Worm (Caenorhabditis elegans): ENCODE measurements around the gene rme-1.

The rme-1 gene

ce11 chrV:6248714-6249113, 40.0 kb downstream of the rme-1 start:
- TF ChIP-seq scrt-1 (GFP tag; IDR thresholded peaks at IDR 0.05) (no peak), hnd-1 (tag; optimal IDR thresholded peaks at IDR 0.05) (no peak), pes-1 (GFP tag; IDR thresholded peaks at IDR 0.05) (no peak), ets-7 (tag; optimal IDR thresholded peaks at IDR 0.05) (no peak), hmbx-1 (tag; optimal IDR thresholded peaks at IDR 0.05) (no peak), ama-1 (optimal IDR thresholded peaks at IDR 0.05) (no peak), tbx-11 (GFP tag; IDR thresholded peaks at IDR 0.05) (no peak), tbx-37 (GFP tag; conservative IDR thresholded peaks at IDR 0.05) (no peak), sea-1 (GFP tag; conservative IDR thresholded peaks at IDR 0.05) (no peak), tra-4 (tag; optimal IDR thresholded peaks at IDR 0.05) (no peak), ceh-13 (GFP tag; optimal IDR thresholded peaks at IDR 0.05) (no peak), aly-1 (tag; optimal IDR thresholded peaks at IDR 0.05) (no peak)

DNA sequence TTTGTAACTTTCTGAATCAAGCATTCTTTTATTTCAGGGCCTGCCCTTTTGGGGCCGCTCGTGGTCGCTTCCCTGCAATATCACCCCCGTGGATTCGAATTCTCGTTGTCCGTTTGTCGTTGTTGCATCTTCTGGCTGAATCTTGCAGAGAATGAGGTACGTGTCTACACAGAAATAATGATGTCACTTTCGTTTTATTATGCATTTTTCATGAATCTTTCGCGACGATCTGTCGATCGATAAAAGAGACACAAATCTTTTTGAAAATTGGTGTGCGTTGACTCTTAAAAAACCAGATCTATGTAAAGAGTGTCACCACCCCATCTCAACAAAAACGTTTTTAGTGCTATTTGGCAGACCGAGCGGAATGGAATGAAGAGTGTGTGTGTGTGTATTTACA, 40.5 kb downstream of the rme-1 start:
- no peak for TF ChIP-seq B0310.2 (tag; optimal IDR thresholded peaks at IDR 0.05)
- no peak for TF ChIP-seq tra-4 (tag; optimal IDR thresholded peaks at IDR 0.05)
- no peak for TF ChIP-seq ama-1 (optimal IDR thresholded peaks at IDR 0.05)
- no peak for TF ChIP-seq hnd-1 (tag; optimal IDR thresholded peaks at IDR 0.05)
- TF ChIP-seq F13C5.2 (tag; optimal IDR thresholded peaks at IDR 0.05): no peak
- no peak for TF ChIP-seq flt-1 (GFP tag; IDR thresholded peaks at IDR 0.05)
- TF ChIP-seq hmbx-1 (tag; optimal IDR thresholded peaks at IDR 0.05): no peak
- no peak for TF ChIP-seq scrt-1 (GFP tag; IDR thresholded peaks at IDR 0.05)
- no peak for TF ChIP-seq ets-7 (tag; optimal IDR thresholded peaks at IDR 0.05)
- TF ChIP-seq sea-1 (GFP tag; conservative IDR thresholded peaks at IDR 0.05): no peak
- TF ChIP-seq tbx-11 (GFP tag; IDR thresholded peaks at IDR 0.05): no peak
- TF ChIP-seq hmg-4 (GFP tag; optimal IDR thresholded peaks at IDR 0.05): no peak
- no peak for TF ChIP-seq pes-1 (GFP tag; IDR thresholded peaks at IDR 0.05)
- TF ChIP-seq ceh-13 (GFP tag; optimal IDR thresholded peaks at IDR 0.05): no peak
- no peak for TF ChIP-seq ceh-36 (tag; optimal IDR thresholded peaks at IDR 0.05)
- TF ChIP-seq tbx-37 (GFP tag; conservative IDR thresholded peaks at IDR 0.05): no peak
- TF ChIP-seq aly-1 (tag; optimal IDR thresholded peaks at IDR 0.05): no peak

DNA sequence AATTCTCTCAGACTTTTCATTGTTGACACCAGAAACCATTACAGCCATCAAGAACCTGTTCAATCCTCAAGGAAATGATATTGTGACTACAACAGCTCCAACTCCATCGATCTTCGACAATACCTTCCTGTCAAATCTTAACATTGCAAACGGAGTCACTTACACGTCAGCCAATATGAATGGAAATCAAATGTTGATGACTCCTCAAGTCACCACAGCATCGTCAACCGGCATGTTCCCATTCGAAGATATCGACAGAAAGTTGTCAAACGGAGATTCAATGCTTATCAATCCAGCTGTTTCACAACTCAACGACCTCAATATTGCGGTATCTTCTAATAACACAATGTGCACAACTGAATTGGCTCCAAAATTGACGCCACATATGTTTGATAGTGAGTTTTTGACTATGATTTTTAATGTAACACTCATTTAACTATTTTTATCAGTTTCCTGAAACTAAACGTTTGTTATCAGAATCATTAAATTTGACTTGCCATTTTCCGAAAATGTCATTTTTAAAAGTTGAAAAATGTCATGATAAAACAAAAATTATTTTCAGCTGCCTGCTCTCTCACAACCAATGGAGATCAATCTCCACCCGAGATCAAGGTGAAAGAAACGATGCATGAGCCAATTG, 42.4 kb downstream of the rme-1 start:
- TF ChIP-seq hmbx-1 (tag; optimal IDR thresholded peaks at IDR 0.05): no peak
- TF ChIP-seq F13C5.2 (tag; optimal IDR thresholded peaks at IDR 0.05): no peak
- TF ChIP-seq hnd-1 (tag; optimal IDR thresholded peaks at IDR 0.05): no peak

- no peak for TF ChIP-seq ets-7 (tag; optimal IDR thresholded peaks at IDR 0.05)
- TF ChIP-seq ama-1 (optimal IDR thresholded peaks at IDR 0.05): no peak
- TF ChIP-seq ceh-36 (tag; optimal IDR thresholded peaks at IDR 0.05): no peak
- no peak for TF ChIP-seq hnd-1 (tag; optimal IDR thresholded peaks at IDR 0.05)
- no peak for TF ChIP-seq tra-4 (tag; optimal IDR thresholded peaks at IDR 0.05)
- TF ChIP-seq scrt-1 (GFP tag; IDR thresholded peaks at IDR 0.05): no peak
- no peak for TF ChIP-seq hmbx-1 (tag; optimal IDR thresholded peaks at IDR 0.05)
- no peak for TF ChIP-seq F13C5.2 (tag; optimal IDR thresholded peaks at IDR 0.05)
- no peak for TF ChIP-seq flt-1 (GFP tag; IDR thresholded peaks at IDR 0.05)
- no peak for TF ChIP-seq sea-1 (GFP tag; conservative IDR thresholded peaks at IDR 0.05)
Observed at ce11 chrV:6253936-6254335, 45.3 kb downstream of the rme-1 start.

DNA sequence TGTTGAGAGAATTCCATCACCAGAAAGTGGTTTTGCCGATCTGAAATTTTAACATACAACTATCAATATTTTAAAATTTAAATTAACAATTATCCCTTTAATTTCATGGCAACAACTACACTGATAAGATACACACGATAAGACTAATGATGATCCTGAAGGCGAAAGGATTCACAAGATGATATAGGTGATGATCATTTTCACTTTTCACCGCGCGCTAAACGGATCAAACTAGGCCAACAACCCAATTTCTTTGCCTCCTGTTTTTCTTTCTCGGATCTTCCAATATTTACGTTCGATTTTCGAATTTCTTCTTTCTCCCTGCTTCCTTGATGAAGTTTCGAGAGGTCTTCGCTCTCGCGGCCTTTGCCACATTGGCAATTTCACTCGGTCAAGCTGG, 50.5 kb downstream of the rme-1 start, which contains the start of gene K08B12.1:
TSS of gene K08B12.1 (plus strand) at position 229 of the 400 bp plus-strand sequence.
- TF ChIP-seq tbx-11 (GFP tag; IDR thresholded peaks at IDR 0.05) (no peak), hnd-1 (tag; optimal IDR thresholded peaks at IDR 0.05) (no peak), ama-1 (optimal IDR thresholded peaks at IDR 0.05) (no peak), tbx-37 (GFP tag; conservative IDR thresholded peaks at IDR 0.05) (no peak), scrt-1 (GFP tag; IDR thresholded peaks at IDR 0.05) (no peak), B0310.2 (tag; optimal IDR thresholded peaks at IDR 0.05) (no peak), tra-4 (tag; optimal IDR thresholded peaks at IDR 0.05) (no peak), flt-1 (GFP tag; IDR thresholded peaks at IDR 0.05) (no peak), F13C5.2 (tag; optimal IDR thresholded peaks at IDR 0.05) (no peak), sea-1 (GFP tag; conservative IDR thresholded peaks at IDR 0.05) (no peak), hmg-4 (GFP tag; optimal IDR thresholded peaks at IDR 0.05) (no peak), hmbx-1 (tag; optimal IDR thresholded peaks at IDR 0.05) (no peak)
